Fruit fly (Drosophila melanogaster) whole organism, embryonic: ENCODE data around the gene Obp28a.

ENCODE experiments used
- Aef1 ChIP-seq: fragments of 200-800 bp; sonication (Bioruptor generic); IDR thresholded peaks from 3 replicates; pipeline ENCODE4 v1.3.6; 2022; ENCODE audit warnings: missing biosample characterization, missing genetic modification characterization
- Atf-2 ChIP-seq: fragments of 200-800 bp; sonication (Bioruptor generic); optimal IDR thresholded peaks from 2 replicates; lab custom pipeline; 2016; ENCODE audit warnings: missing biosample characterization, missing genetic modification characterization
- Awh ChIP-seq: fragments of 200-800 bp; sonication (Bioruptor generic); IDR thresholded peaks from 2 replicates; pipeline ENCODE4, ENCODE4 v1.3.6; 2022; ENCODE audit warnings: missing biosample characterization, missing genetic modification characterization
- B-H1 ChIP-seq: fragments of 200-800 bp; sonication (Bioruptor generic); IDR thresholded peaks from 3 replicates; pipeline ENCODE4 v1.3.6; 2022; ENCODE audit warnings: missing biosample characterization, missing genetic modification characterization
- CG10209 ChIP-seq: fragments of 200-800 bp; sonication (Bioruptor generic); optimal IDR thresholded peaks from 3 replicates; lab custom pipeline; 2017; ENCODE audit warnings: missing biosample characterization, mild to moderate bottlenecking, missing genetic modification characterization, missing genetic modification reagents
- CG10267 ChIP-seq: fragments of 200-800 bp; sonication (Bioruptor generic); optimal IDR thresholded peaks from 2 replicates; lab custom pipeline; 2018; ENCODE audit warnings: missing biosample characterization, mild to moderate bottlenecking, missing genetic modification characterization, moderate library complexity
- CG10321 ChIP-seq: fragments of 200-800 bp; sonication (Bioruptor generic); IDR thresholded peaks from 2 replicates; pipeline ENCODE4 v1.3.6; 2022; ENCODE audit warnings: missing biosample characterization, missing genetic modification characterization
- CG10462 ChIP-seq: fragments of 200-800 bp; sonication (Bioruptor generic); optimal IDR thresholded peaks from 2 replicates; lab custom pipeline; 2016; ENCODE audit warnings: missing biosample characterization, missing genetic modification characterization
- CG11695 ChIP-seq: fragments of 200-800 bp; sonication (Bioruptor generic); IDR thresholded peaks from 3 replicates; pipeline ENCODE4 v1.3.6; 2022; ENCODE audit warnings: missing biosample characterization, missing genetic modification characterization
- CG11696 ChIP-seq: fragments of 200-800 bp; sonication (Bioruptor generic); IDR thresholded peaks from 2 replicates; pipeline ENCODE4 v1.3.6; 2022; ENCODE audit warnings: missing biosample characterization, missing genetic modification characterization
- CG15011 ChIP-seq: fragments of 200-800 bp; sonication (Bioruptor generic); optimal IDR thresholded peaks from 3 replicates; lab custom pipeline; 2018; ENCODE audit warnings: missing biosample characterization, mild to moderate bottlenecking, missing genetic modification characterization
- CG17361 ChIP-seq: fragments of 200-800 bp; sonication (Bioruptor generic); IDR thresholded peaks from 3 replicates; pipeline ENCODE4 v1.3.6; 2022; ENCODE audit warnings: missing biosample characterization, missing genetic modification characterization
- CG17568 ChIP-seq: fragments of 200-800 bp; sonication (Bioruptor generic); optimal IDR thresholded peaks from 2 replicates; lab custom pipeline; 2018; ENCODE audit warnings: missing biosample characterization, mild to moderate bottlenecking, missing genetic modification characterization, moderate library complexity
- CG18619 ChIP-seq: fragments of 200-800 bp; sonication (Bioruptor generic); optimal IDR thresholded peaks from 3 replicates; lab custom pipeline; 2017; ENCODE audit warnings: missing biosample characterization, mild to moderate bottlenecking, missing genetic modification characterization
- CG30020 ChIP-seq: fragments of 200-800 bp; optimal IDR thresholded peaks from 2 replicates; lab custom pipeline; 2019; ENCODE audit warnings: missing biosample characterization, mild to moderate bottlenecking, missing genetic modification characterization, moderate library complexity
- CG31441 ChIP-seq: fragments of 200-800 bp; sonication (Bioruptor generic); IDR thresholded peaks from 2 replicates; pipeline ENCODE4 v1.3.6; 2022; ENCODE audit warnings: missing biosample characterization, missing genetic modification characterization
- CG6654 ChIP-seq: fragments of 200-800 bp; sonication (Bioruptor generic); optimal IDR thresholded peaks from 2 replicates; lab custom pipeline; 2017; ENCODE audit warnings: missing biosample characterization, mild to moderate bottlenecking, missing genetic modification characterization
- CG7839 ChIP-seq: fragments of 200-800 bp; sonication (Bioruptor generic); optimal IDR thresholded peaks from 3 replicates; lab custom pipeline; 2018; ENCODE audit warnings: missing biosample characterization, mild to moderate bottlenecking, missing genetic modification characterization, moderate library complexity
- CG8359 ChIP-seq: fragments of 200-800 bp; sonication (Bioruptor generic); optimal IDR thresholded peaks from 2 replicates; lab custom pipeline; 2017; ENCODE audit warnings: missing biosample characterization, mild to moderate bottlenecking, missing genetic modification characterization, borderline replicate concordance
- Camta ChIP-seq: fragments of 200-800 bp; sonication (Bioruptor generic); optimal IDR thresholded peaks from 2 replicates; lab custom pipeline; 2016; ENCODE audit warnings: missing biosample characterization, missing genetic modification characterization
- CoRest ChIP-seq: fragments of 200-800 bp; sonication (Bioruptor generic); optimal IDR thresholded peaks from 3 replicates; lab custom pipeline; 2018; ENCODE audit warnings: missing biosample characterization, mild to moderate bottlenecking, missing genetic modification characterization, moderate library complexity
- Doc3 ChIP-seq: fragments of 200-800 bp; sonication (Bioruptor generic); IDR thresholded peaks from 3 replicates; pipeline ENCODE4 v1.3.6; 2022; ENCODE audit warnings: missing biosample characterization, missing genetic modification characterization; ENCODE audit not compliant: partially characterized antibody
- Drgx ChIP-seq: fragments of 200-800 bp; sonication (Bioruptor generic); IDR thresholded peaks from 2 replicates; pipeline ENCODE4 v1.3.6; 2022; ENCODE audit warnings: missing biosample characterization, missing genetic modification characterization
- Eip74EF ChIP-seq, 2 experiments: fragments of 200-800 bp in 1 of 2; fragments of >200 bp in 1 of 2; sonication (Bioruptor generic) in 1 of 2; optimal IDR thresholded peaks; 2 replicates each; lab custom pipeline; 2017 to 2019; ENCODE audit warnings: missing biosample characterization in 2 of 2, missing genetic modification characterization in 2 of 2, mild to moderate bottlenecking in 1 of 2, moderate library complexity in 1 of 2
- Fer3 ChIP-seq: fragments of 200-800 bp; sonication (Bioruptor generic); optimal IDR thresholded peaks from 2 replicates; lab custom pipeline; 2018; ENCODE audit warnings: missing biosample characterization, mild to moderate bottlenecking, missing genetic modification characterization, moderate library complexity
- Hmx ChIP-seq: fragments of 200-800 bp; sonication (Bioruptor generic); optimal IDR thresholded peaks from 2 replicates; lab custom pipeline; 2016; ENCODE audit warnings: missing biosample characterization, missing genetic modification characterization
- Jarid2 ChIP-seq: fragments of 200-800 bp; sonication (Bioruptor generic); optimal IDR thresholded peaks from 3 replicates; lab custom pipeline; 2017; ENCODE audit warnings: mild to moderate bottlenecking, missing biosample characterization, missing genetic modification reagents, missing genetic modification characterization
- Lim3 ChIP-seq: fragments of 200-800 bp; sonication (Bioruptor generic); IDR thresholded peaks from 2 replicates; pipeline ENCODE4 v1.3.6; 2022; ENCODE audit warnings: missing biosample characterization, missing genetic modification characterization
- MBD-R2 ChIP-seq: fragments of 200-800 bp; sonication (Bioruptor generic); IDR thresholded peaks from 2 replicates; pipeline ENCODE4 v1.3.6; 2022; ENCODE audit warnings: missing biosample characterization, missing genetic modification characterization
- Nf-YA ChIP-seq: fragments of 200-800 bp; sonication (Bioruptor generic); IDR thresholded peaks from 2 replicates; pipeline ENCODE4 v1.3.6; 2022; ENCODE audit warnings: missing biosample characterization, missing genetic modification characterization
- bowl ChIP-seq: fragments of 200-800 bp; sonication (Bioruptor generic); IDR thresholded peaks from 2 replicates; pipeline ENCODE4 v1.3.6; 2022; ENCODE audit warnings: missing biosample characterization, missing genetic modification characterization
- cad ChIP-seq: fragments of >200 bp; optimal IDR thresholded peaks from 2 replicates; lab custom pipeline; 2017; ENCODE audit warnings: missing biosample characterization, missing genetic modification characterization
- caup ChIP-seq: fragments of 200-800 bp; sonication (Bioruptor generic); optimal IDR thresholded peaks from 3 replicates; lab custom pipeline; 2017; ENCODE audit warnings: missing biosample characterization, mild to moderate bottlenecking, missing genetic modification characterization, moderate library complexity; ENCODE audit not compliant: severe bottlenecking
- chn ChIP-seq: fragments of 200-800 bp; sonication (Bioruptor generic); optimal IDR thresholded peaks from 2 replicates; lab custom pipeline; 2016; ENCODE audit warnings: missing biosample characterization, missing genetic modification characterization
- da ChIP-seq: fragments of 200-800 bp; sonication (Bioruptor generic); optimal IDR thresholded peaks from 2 replicates; lab custom pipeline; 2016; ENCODE audit warnings: missing biosample characterization, missing genetic modification characterization
- disco-r ChIP-seq: fragments of 200-800 bp; sonication (Bioruptor generic); optimal IDR thresholded peaks from 2 replicates; lab custom pipeline; 2016; ENCODE audit warnings: missing biosample characterization, missing genetic modification characterization
- dmrt99B ChIP-seq: fragments of 200-800 bp; sonication (Bioruptor generic); optimal IDR thresholded peaks from 2 replicates; lab custom pipeline; 2018; ENCODE audit warnings: missing biosample characterization, mild to moderate bottlenecking, missing genetic modification characterization, moderate library complexity
- dysf ChIP-seq: fragments of 200-800 bp; sonication (Bioruptor generic); IDR thresholded peaks from 3 replicates; pipeline ENCODE4 v1.3.6; 2022; ENCODE audit warnings: missing biosample characterization, missing genetic modification characterization
- luna ChIP-seq: fragments of 200-800 bp; sonication (Bioruptor generic); optimal IDR thresholded peaks from 2 replicates; lab custom pipeline; 2016; ENCODE audit warnings: missing biosample characterization, missing genetic modification characterization
- mirr ChIP-seq: fragments of 200-800 bp; sonication (Bioruptor generic); optimal IDR thresholded peaks from 3 replicates; lab custom pipeline; 2018; ENCODE audit warnings: missing biosample characterization, mild to moderate bottlenecking, missing genetic modification characterization
- pfk ChIP-seq: fragments of 200-800 bp; sonication (Bioruptor generic); optimal IDR thresholded peaks from 2 replicates; lab custom pipeline; 2018; ENCODE audit warnings: missing biosample characterization, mild to moderate bottlenecking, missing genetic modification characterization, moderate library complexity
- pho ChIP-seq: fragments of 200-800 bp; sonication (Bioruptor generic); optimal IDR thresholded peaks from 2 replicates; lab custom pipeline; 2016; ENCODE audit warnings: missing biosample characterization, missing genetic modification characterization
- phol ChIP-seq: fragments of 200-800 bp; sonication (Bioruptor generic); optimal IDR thresholded peaks from 3 replicates; lab custom pipeline; 2018; ENCODE audit warnings: missing biosample characterization, mild to moderate bottlenecking, missing genetic modification characterization, moderate library complexity
- pros ChIP-seq: fragments of 200-800 bp; sonication (Bioruptor generic); optimal IDR thresholded peaks from 3 replicates; lab custom pipeline; 2019; ENCODE audit warnings: missing biosample characterization, mild to moderate bottlenecking, missing genetic modification characterization, moderate library complexity
- pzg ChIP-seq: fragments of 200-800 bp; sonication (Bioruptor generic); optimal IDR thresholded peaks from 3 replicates; lab custom pipeline; 2018; ENCODE audit warnings: missing biosample characterization, mild to moderate bottlenecking, missing genetic modification characterization, moderate library complexity
- sc ChIP-seq, 3 experiments: fragments of >200 bp in 2 of 3; fragments of 200-800 bp in 1 of 3; sonication (Bioruptor generic) in 1 of 3; optimal IDR thresholded peaks; 2 replicates in 2 of 3; 3 replicates in 1 of 3; lab custom pipeline; 2017; ENCODE audit warnings: mild to moderate bottlenecking in 1 of 3, missing biosample characterization in 1 of 3, missing genetic modification characterization in 1 of 3, missing genetic modification reagents in 1 of 3
- sima ChIP-seq: fragments of 200-800 bp; sonication (Bioruptor generic); optimal IDR thresholded peaks from 2 replicates; lab custom pipeline; 2016; ENCODE audit warnings: missing biosample characterization, missing genetic modification characterization
- wdn ChIP-seq: fragments of 200-800 bp; sonication (Bioruptor generic); IDR thresholded peaks from 2 replicates; pipeline ENCODE4 v1.3.6; 2022; ENCODE audit warnings: missing biosample characterization, missing genetic modification characterization
- z ChIP-seq: fragments of 200-800 bp; sonication (Bioruptor generic); IDR thresholded peaks from 3 replicates; pipeline ENCODE4 v1.3.6; 2022; ENCODE audit warnings: missing biosample characterization, missing genetic modification characterization

The Obp28a gene

dm6 chr2L:7505976-7506375 is 8.8 kb upstream of the Obp28a start (continued):
- TF ChIP-seq Hmx (GFP tag; lab: Kevin White, UChicago), result no peak
- TF ChIP-seq disco-r (GFP tag; lab: Kevin White, UChicago), result no peak
- no peak for TF ChIP-seq mirr (GFP tag; lab: Kevin White, UChicago)
- TF ChIP-seq CG10209 (GFP tag; lab: Kevin White, UChicago), result no peak
- peak; percentile 22 for TF ChIP-seq dmrt99B (tag; lab: Kevin White, UChicago)
- TF ChIP-seq Fer3, result no peak
- no peak for TF ChIP-seq Nf-YA (GFP tag; lab: Robert Waterston, UW)
- no peak for TF ChIP-seq Eip74EF (GFP tag; optimal IDR thresholded peaks at IDR 0.05; lab: Kevin White, UChicago)
- TF ChIP-seq CG6654 (GFP tag; lab: Kevin White, UChicago), result peak; percentile 65
- TF ChIP-seq Doc3, result no peak
- TF ChIP-seq phol (tag; lab: Kevin White, UChicago), result peak; percentile 3
- peak; percentile 77 for TF ChIP-seq CG11696 (GFP tag; lab: Robert Waterston, UW)
- TF ChIP-seq CG17568 (GFP tag; lab: Kevin White, UChicago), result no peak
- TF ChIP-seq pros (GFP tag; lab: Kevin White, UChicago), result peak; percentile 6
- no peak for TF ChIP-seq wdn (GFP tag; lab: Robert Waterston, UW)

DNA sequence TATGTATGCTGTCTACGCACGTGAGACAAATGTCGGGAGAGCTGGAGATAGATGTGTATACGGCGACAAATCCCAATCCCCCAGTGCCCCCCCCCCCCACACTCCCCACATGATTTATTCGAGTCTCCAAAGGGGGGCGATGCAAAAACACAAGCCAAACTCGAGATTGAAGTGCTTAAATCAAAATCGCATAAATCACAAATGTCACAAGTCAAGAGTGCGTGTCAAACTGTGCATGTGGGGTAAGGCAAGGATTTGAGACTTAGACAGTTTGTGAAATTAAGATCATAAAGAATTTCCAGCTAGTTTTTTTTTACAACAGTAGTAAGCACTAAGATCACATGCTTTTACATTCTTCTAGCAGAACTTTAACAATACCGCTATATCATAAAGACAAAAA is 7.4 kb upstream of the Obp28a start:
- TF ChIP-seq Aef1 (GFP tag; lab: Robert Waterston, UW), result no peak
- TF ChIP-seq CG7839 (tag; lab: Kevin White, UChicago), result no peak
- TF ChIP-seq CG30020 (tag; lab: Kevin White, UChicago), result no peak
- TF ChIP-seq MBD-R2 (GFP tag; lab: Robert Waterston, UW), result no peak
- no peak for TF ChIP-seq CoRest (tag; lab: Kevin White, UChicago)
- peak; percentile 85 for TF ChIP-seq CG6654 (GFP tag; lab: Kevin White, UChicago)
- no peak for TF ChIP-seq sima (GFP tag; lab: Kevin White, UChicago)
- no peak for TF ChIP-seq z
- TF ChIP-seq pzg, result no peak
- TF ChIP-seq CG11695 (GFP tag; lab: Robert Waterston, UW), result no peak
- no peak for TF ChIP-seq CG15011 (GFP tag; lab: Kevin White, UChicago)
- TF ChIP-seq cad, result peak; percentile 65
- no peak for TF ChIP-seq caup (GFP tag; lab: Kevin White, UChicago)
- TF ChIP-seq Atf-2, result no peak

- TF ChIP-seq Camta (GFP tag; lab: Kevin White, UChicago) (no peak), CG11695 (GFP tag; lab: Robert Waterston, UW) (0 out of 3 replicates have a peak, but pooled peaks have one; percentile 6), pfk (GFP tag; lab: Kevin White, UChicago) (no peak), CG8359 (GFP tag; lab: Kevin White, UChicago) (no peak), CG18619 (GFP tag; lab: Kevin White, UChicago) (no peak), sc (optimal IDR thresholded peaks at IDR 0.05; lab: Kevin White, UChicago) (no peak), sc (GFP tag; optimal IDR thresholded peaks at IDR 0.05; lab: Kevin White, UChicago) (no peak), luna (GFP tag; lab: Kevin White, UChicago) (no peak), CG10321 (GFP tag; lab: Robert Waterston, UW) (no peak), CG31441 (GFP tag; lab: Robert Waterston, UW) (no peak), sima (GFP tag; lab: Kevin White, UChicago) (no peak), da (no peak), dysf (GFP tag; lab: Robert Waterston, UW) (peak; percentile 25; the same call in 1 of the 3 replicates), pho (no peak), Lim3 (GFP tag; lab: Robert Waterston, UW) (no peak), Awh (GFP tag; lab: Robert Waterston, UW) (0 out of 2 replicates have a peak, but pooled peaks have one; percentile 14), CG10462 (GFP tag; lab: Kevin White, UChicago) (no peak), CG17361 (GFP tag; lab: Robert Waterston, UW) (no peak), chn (GFP tag; lab: Kevin White, UChicago) (no peak), CG10267 (tag; lab: Kevin White, UChicago) (no peak), Jarid2 (no peak), bowl (GFP tag; lab: Robert Waterston, UW) (no peak), Drgx (GFP tag; lab: Robert Waterston, UW) (peak; percentile 44), B-H1 (GFP tag; lab: Robert Waterston, UW) (no peak)
Measured at dm6 chr2L:7503719-7504118, 6.6 kb upstream of the Obp28a start.
